Fruit fly (Drosophila melanogaster): ENCODE results near the gene CG9689.

DNA sequence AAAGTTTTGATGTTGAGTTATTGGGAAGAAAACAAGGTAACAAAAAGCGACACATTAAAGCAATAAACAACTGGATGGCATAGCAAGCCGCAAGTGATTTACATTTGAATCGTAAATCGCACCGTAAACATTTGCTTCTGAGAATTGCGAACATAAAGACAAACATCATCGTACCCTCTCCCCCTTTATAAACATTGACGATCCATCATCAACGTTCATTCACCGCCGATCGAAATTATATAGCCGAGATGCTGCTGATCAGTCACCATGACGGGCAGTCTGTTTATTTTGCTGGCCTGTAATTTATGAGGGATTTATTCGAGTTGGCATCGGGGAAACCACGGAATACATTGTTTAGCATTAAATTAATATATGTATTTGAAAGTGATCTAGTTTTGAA, 3.6 kb downstream of the CG9689 start:
- TF ChIP-seq CG34367 (tag; optimal IDR thresholded peaks at IDR 0.05): no peak
- no peak for TF ChIP-seq fd96Ca (GFP tag; IDR thresholded peaks at IDR 0.05)
- TF ChIP-seq Pif1A (GFP tag; optimal IDR thresholded peaks at IDR 0.05): no peak
- TF ChIP-seq EcR (GFP tag; optimal IDR thresholded peaks at IDR 0.05): peak; percentile 46
- TF ChIP-seq Ets98B (GFP tag; IDR thresholded peaks at IDR 0.05): no peak
- TF ChIP-seq CG32121 (GFP tag; IDR thresholded peaks at IDR 0.05): no peak
- no peak for TF ChIP-seq Pif1B (GFP tag; optimal IDR thresholded peaks at IDR 0.05)
- no peak for TF ChIP-seq CG4496 (GFP tag; IDR thresholded peaks at IDR 0.05)
- no peak for TF ChIP-seq D1 (tag; optimal IDR thresholded peaks at IDR 0.05)
- TF ChIP-seq CG17806 (tag; optimal IDR thresholded peaks at IDR 0.05): no peak
